Worm (Caenorhabditis elegans): ENCODE results near the gene srz-19.

DNA sequence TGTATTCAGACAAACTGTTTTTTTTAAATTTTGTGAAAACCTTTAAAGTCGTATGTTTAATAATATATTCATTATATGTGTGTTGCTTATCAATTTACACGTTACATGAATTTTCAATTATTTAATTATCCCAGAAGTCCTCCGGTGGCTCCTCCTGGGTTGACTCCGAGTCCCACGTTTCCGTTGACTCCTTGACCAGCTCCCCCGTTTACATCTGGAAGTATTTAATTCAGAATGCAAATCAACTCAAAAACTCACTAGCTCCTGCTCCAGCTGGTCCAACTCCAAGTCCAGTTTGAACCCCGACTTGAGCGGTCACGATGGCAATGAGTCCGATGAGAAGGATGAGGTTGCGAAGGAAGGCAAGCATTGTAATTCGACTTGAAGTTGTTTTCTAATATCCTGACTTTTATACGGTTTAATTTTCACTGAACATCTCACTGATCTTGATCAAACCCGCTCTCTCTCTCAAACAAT is 25.6 kb upstream of the srz-19 start, which contains the start of gene F56D6.8:
- no peak for TF ChIP-seq akir-1 (GFP tag; optimal IDR thresholded peaks at IDR 0.05)
- no peak for TF ChIP-seq F22D6.2 (tag; optimal IDR thresholded peaks at IDR 0.05)
- TF ChIP-seq unc-62 (GFP tag; optimal IDR thresholded peaks at IDR 0.05), result no peak
- no peak for TF ChIP-seq pha-4 (tag; optimal IDR thresholded peaks at IDR 0.05)
- TF ChIP-seq cebp-1 (GFP tag; IDR thresholded peaks at IDR 0.05), result no peak
- TF ChIP-seq cebp-1 (tag; optimal IDR thresholded peaks at IDR 0.05), result no peak
- TF ChIP-seq F33H1.4 (GFP tag; IDR thresholded peaks at IDR 0.05), result no peak
- TF ChIP-seq ztf-25 (GFP tag; IDR thresholded peaks at IDR 0.05), result no peak
- TF ChIP-seq nhr-179 (tag; optimal IDR thresholded peaks at IDR 0.05), result no peak
